Fruit fly (Drosophila melanogaster): Measurements from ENCODE around the gene knk.

Gene knk

DNA sequence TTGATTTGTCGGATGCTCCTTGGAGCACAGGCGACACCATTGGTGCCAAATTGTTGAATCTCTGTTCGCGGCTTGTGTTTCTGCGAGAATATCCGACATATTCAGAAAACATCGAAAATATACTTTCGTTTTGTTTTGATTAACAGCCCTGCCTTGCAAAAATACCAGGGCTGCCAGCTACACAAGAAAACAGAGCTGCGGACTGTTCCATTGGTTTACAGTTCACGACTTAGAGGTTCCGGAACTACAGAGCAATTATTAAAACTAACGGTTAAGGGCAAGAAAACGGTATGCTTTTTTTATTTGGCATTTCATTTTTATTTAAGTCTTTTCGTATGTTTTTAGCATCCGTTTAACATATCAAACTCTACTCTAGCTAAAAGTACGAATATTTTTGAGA, 35.7 kb upstream of the knk start, which contains the start of gene CG6254 (continued):
- no peak for TF ChIP-seq prd (optimal IDR thresholded peaks at IDR 0.05)
- 0 out of 3 replicates have a peak, but pooled peaks have one; percentile 37 for TF ChIP-seq prd (GFP tag; IDR thresholded peaks at IDR 0.05)
- no peak for TF ChIP-seq Hr78 (GFP tag; optimal IDR thresholded peaks at IDR 0.05)
- TF ChIP-seq stwl (tag; optimal IDR thresholded peaks at IDR 0.05) = peak; percentile 88
- peak; percentile 90 for TF ChIP-seq row (GFP tag; IDR thresholded peaks at IDR 0.05)
- TF ChIP-seq CG10959 (GFP tag; IDR thresholded peaks at IDR 0.05) = no peak
- TF ChIP-seq CG14965 (GFP tag; optimal IDR thresholded peaks at IDR 0.05; ENCODE audit: borderline replicate concordance) = no peak
- no peak for TF ChIP-seq nau (GFP tag; optimal IDR thresholded peaks at IDR 0.05)
- TF ChIP-seq CG11247 (GFP tag; IDR thresholded peaks at IDR 0.05) = peak; percentile 53; the same call in 1 of the 2 replicates
- TF ChIP-seq CG2199 (GFP tag; IDR thresholded peaks at IDR 0.05) = peak; percentile 55; the same call in 1 of the 3 replicates
- TF ChIP-seq B-H2 (GFP tag; optimal IDR thresholded peaks at IDR 0.05) = peak; percentile 71
- peak; percentile 44 for TF ChIP-seq phol (tag; optimal IDR thresholded peaks at IDR 0.05)
- TF ChIP-seq ci (GFP tag; IDR thresholded peaks at IDR 0.05) = 0 out of 3 replicates have a peak, but pooled peaks have one; percentile 47
- TF ChIP-seq CG9817 (tag; optimal IDR thresholded peaks at IDR 0.05) = peak; percentile 32
- peak in 1 of 2 experiments; percentile 33 for TF ChIP-seq chif (GFP tag; optimal IDR thresholded peaks at IDR 0.05)
- no peak for TF ChIP-seq Neu2 (GFP tag; optimal IDR thresholded peaks at IDR 0.05; ENCODE audit: borderline replicate concordance)
- no peak for TF ChIP-seq exex (tag; optimal IDR thresholded peaks at IDR 0.05)
- peak in 1 of 3 experiments; percentile 30 for TF ChIP-seq Stat92E (GFP tag; optimal IDR thresholded peaks at IDR 0.05)
- TF ChIP-seq Atf6 (GFP tag; IDR thresholded peaks at IDR 0.05) = no peak
- no peak for TF ChIP-seq ap (GFP tag; IDR thresholded peaks at IDR 0.05)
- TF ChIP-seq CG3847 (GFP tag; IDR thresholded peaks at IDR 0.05) = 0 out of 2 replicates have a peak, but pooled peaks have one; percentile 22
- no peak for TF ChIP-seq Atf3 (GFP tag; optimal IDR thresholded peaks at IDR 0.05)
- TF ChIP-seq ham (GFP tag; IDR thresholded peaks at IDR 0.05) = no peak
- 0 out of 3 replicates have a peak, but pooled peaks have one; percentile 19 for TF ChIP-seq Aef1 (GFP tag; IDR thresholded peaks at IDR 0.05)
- TF ChIP-seq CG2712 (tag; optimal IDR thresholded peaks at IDR 0.05) = no peak
- no peak for TF ChIP-seq Nf-YC (tag; optimal IDR thresholded peaks at IDR 0.05)
- TF ChIP-seq en (GFP tag; optimal IDR thresholded peaks at IDR 0.05) = no peak
- peak; percentile 13 for TF ChIP-seq CG13624 (GFP tag; optimal IDR thresholded peaks at IDR 0.05)
- peak; percentile 22 for TF ChIP-seq fd96Cb (tag; optimal IDR thresholded peaks at IDR 0.05)
- no peak for TF ChIP-seq CG10147 (GFP tag; optimal IDR thresholded peaks at IDR 0.05)
- no peak for TF ChIP-seq ro (GFP tag; IDR thresholded peaks at IDR 0.05)
- TF ChIP-seq vvl (GFP tag; IDR thresholded peaks at IDR 0.05) = peak; percentile 77
- TF ChIP-seq CG18476 (GFP tag; optimal IDR thresholded peaks at IDR 0.05) = no peak
- TF ChIP-seq CG9797 (GFP tag; optimal IDR thresholded peaks at IDR 0.05) = no peak
- no peak for TF ChIP-seq twi (tag; optimal IDR thresholded peaks at IDR 0.05)
- no peak for TF ChIP-seq gcm (GFP tag; optimal IDR thresholded peaks at IDR 0.05)
- peak; percentile 50; the same call in 1 of the 3 replicates for TF ChIP-seq ase (GFP tag; IDR thresholded peaks at IDR 0.05)
- no peak for TF ChIP-seq CG2202 (tag; optimal IDR thresholded peaks at IDR 0.05)
- TF ChIP-seq Ets65A (GFP tag) = peak; percentile 91
- TF ChIP-seq CoRest (tag; optimal IDR thresholded peaks at IDR 0.05) = no peak
- no peak for TF ChIP-seq Hr39 (optimal IDR thresholded peaks at IDR 0.05)
- TF ChIP-seq Max (GFP tag; optimal IDR thresholded peaks at IDR 0.05) = no peak
- peak; percentile 28 for TF ChIP-seq CG12155 (GFP tag; optimal IDR thresholded peaks at IDR 0.05)
- TF ChIP-seq wdn (GFP tag; IDR thresholded peaks at IDR 0.05) = no peak
- peak; percentile 38 for TF ChIP-seq eyg (GFP tag; optimal IDR thresholded peaks at IDR 0.05)
- no peak for TF ChIP-seq Xrp1 (GFP tag; IDR thresholded peaks at IDR 0.05)
- 0 out of 2 replicates have a peak, but pooled peaks have one; percentile 21 for TF ChIP-seq CG9215 (GFP tag; IDR thresholded peaks at IDR 0.05)
- TF ChIP-seq repo (GFP tag; optimal IDR thresholded peaks at IDR 0.05) = peak; percentile 33
- no peak for TF ChIP-seq sd (tag; optimal IDR thresholded peaks at IDR 0.05)
- TF ChIP-seq pho (GFP tag; optimal IDR thresholded peaks at IDR 0.05) = peak; percentile 43
- no peak for TF ChIP-seq Oaz (GFP tag; IDR thresholded peaks at IDR 0.05)
- peak; percentile 10 for TF ChIP-seq NK7.1 (GFP tag; optimal IDR thresholded peaks at IDR 0.05)

Measured in whole organism, embryonic.